Worm (Caenorhabditis elegans) whole organism, L4/young adult: ENCODE results near the gene ptr-1.

Experiments used
- dao-5 ChIP-seq: sonication (generic microtip); optimal IDR thresholded peaks from 2 replicates; lab custom pipeline; 2016; ENCODE audit warnings: missing genotype, missing genetic modification characterization, moderate library complexity, missing compliant biosample characterization
- him-1 ChIP-seq: sonication (generic microtip); optimal IDR thresholded peaks from 2 replicates; lab custom pipeline; 2016; ENCODE audit warnings: missing genotype, missing genetic modification reagents, missing genetic modification characterization, missing compliant biosample characterization

DNA sequence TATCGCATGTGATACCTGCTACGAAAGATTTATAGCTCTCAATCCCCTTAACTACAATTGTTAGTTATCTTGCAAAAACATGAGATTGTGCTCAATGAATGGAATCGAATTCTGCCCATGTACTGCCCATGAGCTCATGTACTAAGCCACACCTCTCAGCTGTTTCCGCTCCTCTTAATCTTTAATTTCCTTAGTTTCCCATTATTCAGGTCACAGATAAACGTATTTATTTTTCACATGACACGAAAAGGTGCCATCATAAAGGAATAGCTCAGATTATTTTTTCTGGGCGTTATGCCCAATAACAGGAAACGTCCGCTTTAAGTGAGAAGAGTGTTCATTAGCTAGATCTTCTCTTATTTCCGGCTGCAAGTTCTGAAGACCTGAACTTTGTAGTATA is 4.5 kb upstream of the ptr-1 start:
- TF ChIP-seq dao-5 (tag; lab: Kevin White, UChicago) (no peak), him-1 (tag; lab: Kevin White, UChicago) (no peak)
